Fruit fly (Drosophila melanogaster) whole organism, embryonic: ENCODE measurements around the gene Ptp10D.
A peak's percentile ranks its signal among the peaks of the same experiment; 100 is the strongest.

Source experiments
- Bgb ChIP-seq: fragments of 200-800 bp; sonication (Bioruptor generic); IDR thresholded peaks from 2 replicates; pipeline ENCODE4 v1.3.6; 2022; ENCODE audit warnings: missing biosample characterization, missing genetic modification characterization; ENCODE audit not compliant: partially characterized antibody
- CG1024 ChIP-seq: fragments of 200-800 bp; sonication (Bioruptor generic); IDR thresholded peaks from 2 replicates; pipeline ENCODE4 v1.3.6; 2022; ENCODE audit warnings: missing biosample characterization, missing genetic modification characterization
- CG10366 ChIP-seq: fragments of 200-800 bp; sonication (Bioruptor generic); IDR thresholded peaks from 2 replicates; pipeline ENCODE4 v1.3.6; 2022; ENCODE audit warnings: missing biosample characterization, missing genetic modification characterization
- CG10431 ChIP-seq: fragments of 200-800 bp; sonication (Bioruptor generic); optimal IDR thresholded peaks from 3 replicates; lab custom pipeline; 2018; ENCODE audit warnings: missing biosample characterization, mild to moderate bottlenecking, missing genetic modification characterization
- CG13287 ChIP-seq: fragments of 200-800 bp; sonication (Bioruptor generic); IDR thresholded peaks from 2 replicates; pipeline ENCODE4 v1.3.6; 2022; ENCODE audit warnings: missing biosample characterization, missing genetic modification characterization; ENCODE audit not compliant: partially characterized antibody
- CG15696 ChIP-seq: fragments of 200-800 bp; sonication (Bioruptor generic); optimal IDR thresholded peaks from 2 replicates; lab custom pipeline; 2019; ENCODE audit warnings: missing biosample characterization, mild to moderate bottlenecking, missing genetic modification characterization, moderate library complexity
- CG16815 ChIP-seq: fragments of 200-800 bp; sonication (Bioruptor generic); optimal IDR thresholded peaks from 3 replicates; lab custom pipeline; 2017; ENCODE audit warnings: missing biosample characterization, mild to moderate bottlenecking, missing genetic modification characterization
- CG17912 ChIP-seq: fragments of 200-800 bp; sonication (Bioruptor generic); optimal IDR thresholded peaks from 2 replicates; lab custom pipeline; 2018; ENCODE audit warnings: missing biosample characterization, mild to moderate bottlenecking, missing genetic modification characterization
- CG18011 ChIP-seq: fragments of 200-800 bp; sonication (Bioruptor generic); optimal IDR thresholded peaks from 2 replicates; lab custom pipeline; 2017; ENCODE audit warnings: missing biosample characterization, missing genetic modification characterization, mild to moderate bottlenecking, moderate library complexity, missing genotype
- CG1832 ChIP-seq: fragments of 200-800 bp; sonication (Bioruptor generic); optimal IDR thresholded peaks from 2 replicates; lab custom pipeline; 2017; ENCODE audit warnings: missing biosample characterization, mild to moderate bottlenecking, missing genetic modification characterization, inconsistent platforms
- CG2116 ChIP-seq: fragments of 200-800 bp; sonication (Bioruptor generic); optimal IDR thresholded peaks from 3 replicates; lab custom pipeline; 2018; ENCODE audit warnings: missing biosample characterization, mild to moderate bottlenecking, missing genetic modification characterization
- CG31365 ChIP-seq: fragments of 200-800 bp; sonication (Bioruptor generic); optimal IDR thresholded peaks from 2 replicates; lab custom pipeline; 2018; ENCODE audit warnings: missing biosample characterization, mild to moderate bottlenecking, missing genetic modification characterization
- CG33213 ChIP-seq: fragments of 200-800 bp; sonication (Bioruptor generic); optimal IDR thresholded peaks from 3 replicates; lab custom pipeline; 2016; ENCODE audit warnings: missing biosample characterization, missing genetic modification characterization
- CG3838 ChIP-seq: fragments of 200-800 bp; sonication (Bioruptor generic); optimal IDR thresholded peaks from 3 replicates; lab custom pipeline; 2016; ENCODE audit warnings: missing biosample characterization, missing genetic modification characterization
- CG3847 ChIP-seq: fragments of 200-800 bp; sonication (Bioruptor generic); IDR thresholded peaks from 2 replicates; pipeline ENCODE4 v1.3.6; 2022; ENCODE audit warnings: missing biosample characterization, missing genetic modification characterization
- CG4820 ChIP-seq: fragments of 200-800 bp; sonication (Bioruptor generic); optimal IDR thresholded peaks from 3 replicates; lab custom pipeline; 2016; ENCODE audit warnings: missing biosample characterization, missing genetic modification characterization
- CG5180 ChIP-seq: fragments of 200-800 bp; sonication (Bioruptor generic); optimal IDR thresholded peaks from 3 replicates; lab custom pipeline; 2017; ENCODE audit warnings: missing biosample characterization, missing genetic modification characterization, mild to moderate bottlenecking, moderate library complexity, missing genetic modification reagents
- CG6813 ChIP-seq: fragments of 200-800 bp; sonication (Bioruptor generic); optimal IDR thresholded peaks from 2 replicates; lab custom pipeline; 2017; ENCODE audit warnings: missing biosample characterization, missing genetic modification characterization, mild to moderate bottlenecking, moderate library complexity, missing genetic modification reagents
- CG6854 ChIP-seq: fragments of 200-800 bp; sonication (Bioruptor generic); optimal IDR thresholded peaks from 3 replicates; lab custom pipeline; 2017; ENCODE audit warnings: missing biosample characterization, mild to moderate bottlenecking, missing genetic modification characterization
- CG7372 ChIP-seq: fragments of 200-800 bp; sonication (Bioruptor generic); IDR thresholded peaks from 2 replicates; pipeline ENCODE4 v1.3.6; 2022; ENCODE audit warnings: missing biosample characterization, missing genetic modification characterization
- CG8478 ChIP-seq: fragments of >200 bp; optimal IDR thresholded peaks from 2 replicates; lab custom pipeline; 2018
- CG9609 ChIP-seq: fragments of 200-800 bp; sonication (Bioruptor generic); optimal IDR thresholded peaks from 3 replicates; lab custom pipeline; 2016; ENCODE audit warnings: missing biosample characterization, missing genetic modification characterization
- CkIIα-i1 ChIP-seq: fragments of 200-800 bp; sonication (Bioruptor generic); IDR thresholded peaks from 2 replicates; pipeline ENCODE4 v1.3.6; 2022; ENCODE audit warnings: missing biosample characterization, missing genetic modification characterization
- Drgx ChIP-seq: fragments of 200-800 bp; sonication (Bioruptor generic); IDR thresholded peaks from 2 replicates; pipeline ENCODE4 v1.3.6; 2022; ENCODE audit warnings: missing biosample characterization, missing genetic modification characterization
- Fer2 ChIP-seq: fragments of 200-800 bp; sonication (Bioruptor generic); optimal IDR thresholded peaks from 2 replicates; lab custom pipeline; 2018; ENCODE audit warnings: missing biosample characterization, mild to moderate bottlenecking, missing genetic modification characterization, moderate library complexity
- Fer3 ChIP-seq: fragments of 200-800 bp; sonication (Bioruptor generic); optimal IDR thresholded peaks from 2 replicates; lab custom pipeline; 2018; ENCODE audit warnings: missing biosample characterization, mild to moderate bottlenecking, missing genetic modification characterization, moderate library complexity
- Gsc ChIP-seq: fragments of 200-800 bp; sonication (Bioruptor generic); IDR thresholded peaks from 2 replicates; pipeline ENCODE4 v1.3.6; 2022; ENCODE audit warnings: missing biosample characterization, missing genetic modification characterization
- Hand ChIP-seq: fragments of 200-800 bp; sonication (Bioruptor generic); optimal IDR thresholded peaks from 2 replicates; lab custom pipeline; 2017; ENCODE audit warnings: mild to moderate bottlenecking, missing biosample characterization, missing genetic modification reagents, missing genetic modification characterization
- Oli ChIP-seq: fragments of 200-800 bp; sonication (Bioruptor generic); optimal IDR thresholded peaks from 2 replicates; lab custom pipeline; 2018; ENCODE audit warnings: missing biosample characterization, mild to moderate bottlenecking, missing genetic modification characterization, moderate library complexity
- bcd ChIP-seq: fragments of 200-800 bp; sonication (Bioruptor generic); optimal IDR thresholded peaks from 2 replicates; lab custom pipeline; 2017; ENCODE audit warnings: missing biosample characterization, mild to moderate bottlenecking, missing genetic modification characterization
- dan ChIP-seq: fragments of 200-800 bp; sonication (Bioruptor generic); IDR thresholded peaks from 2 replicates; pipeline ENCODE4 v1.3.6; 2022; ENCODE audit warnings: missing biosample characterization, missing genetic modification characterization
- danr ChIP-seq: fragments of 200-800 bp; sonication (Bioruptor generic); IDR thresholded peaks from 2 replicates; pipeline ENCODE4 v1.3.6; 2022; ENCODE audit warnings: missing biosample characterization, missing genetic modification characterization
- emc ChIP-seq: fragments of 200-800 bp; sonication (Bioruptor generic); optimal IDR thresholded peaks from 2 replicates; lab custom pipeline; 2016; ENCODE audit warnings: missing biosample characterization, missing genetic modification characterization
- en ChIP-seq: fragments of 200-800 bp; sonication (Bioruptor generic); optimal IDR thresholded peaks from 2 replicates; lab custom pipeline; 2016; ENCODE audit warnings: missing biosample characterization, missing genetic modification characterization
- eve ChIP-seq, 2 experiments: fragments of >200 bp; optimal IDR thresholded peaks; 2 replicates each; lab custom pipeline; 2017; ENCODE audit warnings: missing biosample characterization in 2 of 2, missing genetic modification characterization in 2 of 2
- grau ChIP-seq: fragments of 200-800 bp; optimal IDR thresholded peaks from 3 replicates; lab custom pipeline; 2019; ENCODE audit warnings: missing biosample characterization, mild to moderate bottlenecking, missing genetic modification characterization, moderate library complexity
- hb ChIP-seq: fragments of 200-800 bp; sonication (Bioruptor generic); IDR thresholded peaks from 3 replicates; pipeline ENCODE4 v1.3.6; 2022; ENCODE audit warnings: missing biosample characterization, missing genetic modification characterization; ENCODE audit not compliant: partially characterized antibody
- ken ChIP-seq: fragments of 200-800 bp; sonication (Bioruptor generic); IDR thresholded peaks from 3 replicates; pipeline ENCODE4 v1.3.6; 2022; ENCODE audit warnings: missing biosample characterization, missing genetic modification characterization
- nom ChIP-seq: fragments of 200-800 bp; sonication (Bioruptor generic); optimal IDR thresholded peaks from 2 replicates; lab custom pipeline; 2017; ENCODE audit warnings: missing biosample characterization, missing genetic modification characterization, mild to moderate bottlenecking, moderate library complexity, missing genetic modification reagents
- oc ChIP-seq: fragments of 200-800 bp; sonication (Bioruptor generic); optimal IDR thresholded peaks from 2 replicates; lab custom pipeline; 2018; ENCODE audit warnings: missing biosample characterization, mild to moderate bottlenecking, missing genetic modification characterization, moderate library complexity
- onecut ChIP-seq: fragments of 200-800 bp; sonication (Bioruptor generic); IDR thresholded peaks from 2 replicates; pipeline ENCODE4 v1.3.6; 2022; ENCODE audit warnings: missing biosample characterization, missing genetic modification characterization
- pho ChIP-seq: fragments of 200-800 bp; sonication (Bioruptor generic); optimal IDR thresholded peaks from 2 replicates; lab custom pipeline; 2016; ENCODE audit warnings: missing biosample characterization, missing genetic modification characterization
- pzg ChIP-seq: fragments of 200-800 bp; sonication (Bioruptor generic); optimal IDR thresholded peaks from 3 replicates; lab custom pipeline; 2018; ENCODE audit warnings: missing biosample characterization, mild to moderate bottlenecking, missing genetic modification characterization, moderate library complexity
- ranshi ChIP-seq: fragments of 200-800 bp; sonication (Bioruptor generic); IDR thresholded peaks from 2 replicates; pipeline ENCODE4 v1.3.6; 2022; ENCODE audit warnings: missing biosample characterization, missing genetic modification characterization
- salm ChIP-seq: fragments of 200-800 bp; sonication (Bioruptor generic); optimal IDR thresholded peaks from 2 replicates; lab custom pipeline; 2018; ENCODE audit warnings: missing biosample characterization, mild to moderate bottlenecking, missing genetic modification characterization
- scrt ChIP-seq: fragments of 200-800 bp; sonication (Bioruptor generic); optimal IDR thresholded peaks from 2 replicates; lab custom pipeline; 2018; ENCODE audit warnings: missing biosample characterization, mild to moderate bottlenecking, missing genetic modification characterization, moderate library complexity
- shn ChIP-seq: fragments of 200-800 bp; sonication (Bioruptor generic); optimal IDR thresholded peaks from 3 replicates; lab custom pipeline; 2016; ENCODE audit warnings: missing biosample characterization, missing genetic modification characterization
- so ChIP-seq: fragments of 200-800 bp; sonication (Bioruptor generic); IDR thresholded peaks from 3 replicates; pipeline ENCODE4 v1.3.6; 2022; ENCODE audit warnings: missing biosample characterization, missing genetic modification characterization
- tll ChIP-seq, 2 experiments: fragments of 200-800 bp in 1 of 2; fragments of >200 bp in 1 of 2; sonication (Bioruptor generic) in 1 of 2; optimal IDR thresholded peaks; 2 replicates each; lab custom pipeline; 2017 to 2019; ENCODE audit warnings: missing biosample characterization in 2 of 2, missing genetic modification characterization in 2 of 2, mild to moderate bottlenecking in 1 of 2, moderate library complexity in 1 of 2
- vfl ChIP-seq: fragments of 200-800 bp; sonication (Bioruptor generic); optimal IDR thresholded peaks from 2 replicates; lab custom pipeline; 2016; ENCODE audit warnings: missing biosample characterization, missing genetic modification characterization

The Ptp10D gene

DNA sequence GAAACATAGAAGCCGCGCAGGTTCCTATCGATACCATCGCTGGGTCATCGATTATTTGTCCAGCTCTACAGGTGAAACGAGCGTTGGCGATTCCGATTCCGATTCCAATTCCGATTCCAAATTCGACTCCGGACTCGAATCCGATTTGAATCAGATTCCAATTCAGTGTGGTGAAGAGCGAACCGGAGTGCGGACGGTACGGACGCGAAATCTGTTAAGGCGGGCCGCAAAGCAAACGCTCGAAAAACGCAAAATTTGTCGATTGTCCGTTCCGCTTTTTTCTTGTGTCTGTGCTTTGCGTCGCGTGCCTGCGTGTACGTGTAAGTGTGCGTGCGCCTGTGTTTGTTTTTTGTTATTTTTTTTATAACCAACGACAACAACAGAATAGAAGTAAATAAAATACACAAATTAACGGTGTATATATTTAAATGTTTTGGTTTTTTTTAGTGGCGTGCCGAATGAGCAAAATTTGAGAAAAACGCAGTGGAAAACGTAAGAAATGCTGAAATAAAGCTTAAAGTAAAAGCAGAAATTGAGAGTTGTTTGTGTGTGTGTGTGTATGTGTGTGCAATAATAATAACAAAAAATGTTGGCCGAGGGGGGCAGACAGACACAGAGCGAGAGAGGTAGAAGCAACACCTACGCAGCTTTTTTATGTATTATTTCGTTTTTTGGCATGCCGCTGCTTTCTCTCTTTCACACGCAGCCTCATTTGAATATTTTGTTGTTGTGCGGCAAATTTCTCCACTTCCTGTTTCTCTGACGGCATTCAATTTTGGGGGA is at the start of gene Ptp10D (continued):
- TF ChIP-seq Drgx (no peak), hb (peak; percentile 83), CG31365 (tag; lab: Kevin White, UChicago) (no peak), Oli (no peak), en (GFP tag; lab: Kevin White, UChicago) (peak; percentile 2), CG2116 (GFP tag; lab: Kevin White, UChicago) (no peak), CG6813 (GFP tag; lab: Kevin White, UChicago) (peak; percentile 14), bcd (GFP tag; lab: Kevin White, UChicago) (no peak), nom (peak; percentile 68), eve (GFP tag; optimal IDR thresholded peaks at IDR 0.05; lab: Kevin White, UChicago) (no peak), CG6854 (GFP tag; lab: Kevin White, UChicago) (no peak), CG5180 (GFP tag; lab: Kevin White, UChicago) (no peak), CG10366 (GFP tag; lab: Robert Waterston, UW) (no peak), danr (GFP tag; lab: Robert Waterston, UW) (no peak), CG9609 (GFP tag; lab: Kevin White, UChicago) (no peak), shn (GFP tag; lab: Kevin White, UChicago) (no peak), grau (tag; lab: Kevin White, UChicago) (peak; percentile 8), onecut (peak; percentile 58), ranshi (GFP tag; lab: Robert Waterston, UW) (peak; percentile 23; the same call in 1 of the 2 replicates), CG15696 (tag; lab: Kevin White, UChicago) (no peak), Fer3 (tag; lab: Kevin White, UChicago) (no peak), Hand (peak; percentile 42), CG8478 (lab: Kevin White, UChicago) (no peak), salm (tag; lab: Kevin White, UChicago) (no peak), so (peak; percentile 52; the same call in 1 of the 3 replicates), CG3847 (GFP tag; lab: Robert Waterston, UW) (no peak), pzg (GFP tag; lab: Kevin White, UChicago) (peak; percentile 78), Bgb (GFP tag; lab: Robert Waterston, UW) (peak; percentile 96), CG7372 (GFP tag; lab: Robert Waterston, UW) (no peak), Fer2 (tag; lab: Kevin White, UChicago) (no peak), Gsc (GFP tag; lab: Robert Waterston, UW) (no peak), CG18011 (GFP tag; lab: Kevin White, UChicago) (no peak), CG16815 (GFP tag; lab: Kevin White, UChicago) (no peak), CG1024 (GFP tag; lab: Robert Waterston, UW) (no peak), pho (GFP tag; lab: Kevin White, UChicago) (no peak), vfl (GFP tag; lab: Kevin White, UChicago) (no peak), CG3838 (peak; percentile 17), dan (no peak), oc (no peak), CG13287 (peak; percentile 86), ken (GFP tag; lab: Robert Waterston, UW) (peak; percentile 33; the same call in 1 of the 3 replicates), CG33213 (GFP tag; lab: Kevin White, UChicago) (no peak), scrt (GFP tag; lab: Kevin White, UChicago) (peak; percentile 22), CG10431 (GFP tag; lab: Kevin White, UChicago) (no peak), CkIIα-i1 (GFP tag; lab: Robert Waterston, UW) (no peak), CG4820 (no peak), CG1832 (no peak), tll (GFP tag; optimal IDR thresholded peaks at IDR 0.05; lab: Kevin White, UChicago) (no peak), CG17912 (no peak), emc (GFP tag; lab: Kevin White, UChicago) (no peak)
